Worm (Caenorhabditis elegans): ENCODE data around the gene npr-28.

DNA sequence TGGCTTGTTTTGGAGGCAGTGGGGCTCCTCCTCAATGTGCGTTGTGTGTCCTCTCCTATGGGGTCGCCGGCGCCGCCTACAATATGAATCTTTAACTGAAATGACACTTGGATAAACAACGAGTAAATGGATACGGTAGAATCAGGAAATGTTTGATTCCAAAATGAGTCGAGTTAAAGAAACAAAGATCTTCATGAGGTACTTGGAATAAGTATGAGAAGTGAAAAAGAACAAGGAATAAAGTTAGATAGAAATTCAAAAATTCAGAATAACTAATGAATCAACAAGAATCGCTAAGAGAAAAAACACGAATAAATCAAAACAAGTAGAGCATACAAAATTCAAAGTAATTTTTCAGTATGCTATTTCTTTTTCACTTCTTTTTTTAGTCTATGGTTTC lies at the start of gene npr-28:
- no peak for TF ChIP-seq W03F9.2 (tag; optimal IDR thresholded peaks at IDR 0.05)
- TF ChIP-seq dao-5 (tag; optimal IDR thresholded peaks at IDR 0.05), result no peak
- no peak for TF ChIP-seq him-1 (tag; optimal IDR thresholded peaks at IDR 0.05)

Measured in whole organism, L4/young adult.